Worm (Caenorhabditis elegans) whole organism, L4/young adult: Measurements from ENCODE around the gene lelo-1.

Experiments used
- W03F9.2 ChIP-seq: fragments of 150-350 bp; optimal IDR thresholded peaks from 2 replicates; lab custom pipeline; 2014; ENCODE audit warnings: missing biosample characterization, missing genetic modification characterization
- dao-5 ChIP-seq: sonication (generic microtip); optimal IDR thresholded peaks from 2 replicates; lab custom pipeline; 2016; ENCODE audit warnings: missing genotype, missing genetic modification characterization, moderate library complexity, missing compliant biosample characterization
- him-1 ChIP-seq: sonication (generic microtip); optimal IDR thresholded peaks from 2 replicates; lab custom pipeline; 2016; ENCODE audit warnings: missing genotype, missing genetic modification reagents, missing genetic modification characterization, missing compliant biosample characterization

DNA sequence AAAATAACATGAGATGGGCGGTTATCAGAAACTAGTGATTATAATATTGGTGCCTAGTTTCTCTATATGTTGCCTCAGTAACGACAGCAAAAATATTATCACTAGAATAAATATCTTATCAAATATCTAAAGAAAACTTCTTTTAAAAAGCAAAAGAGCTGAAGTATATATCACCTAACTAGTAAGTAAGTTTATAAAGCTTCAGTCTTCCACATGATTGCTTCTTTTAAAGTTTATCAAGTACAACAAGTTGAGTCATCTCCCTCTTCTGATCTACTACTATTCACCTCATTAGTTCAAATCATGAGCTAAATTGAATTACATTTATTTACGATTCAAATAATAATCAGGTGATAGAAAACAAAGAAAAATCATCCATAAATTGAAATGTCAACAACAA lies 42.0 kb downstream of the lelo-1 start:
- TF ChIP-seq him-1 = no peak
- no peak for TF ChIP-seq W03F9.2
- no peak for TF ChIP-seq dao-5
